Worm (Caenorhabditis elegans): Measurements from ENCODE around the gene F01D5.5.

Gene F01D5.5

ce11 chrII:14045235-14045634 lies 43.1 kb upstream of the F01D5.5 start (continued):
- TF ChIP-seq C16A3.4 (tag; optimal IDR thresholded peaks at IDR 0.05) (no peak), nhr-71 (tag; optimal IDR thresholded peaks at IDR 0.05) (peak; percentile 47)

ce11 chrII:14044199-14044598 lies 42.1 kb upstream of the F01D5.5 start:
- TF ChIP-seq Y116A8C.19 (tag; optimal IDR thresholded peaks at IDR 0.05; ENCODE audit: borderline replicate concordance) (no peak), nhr-77 (tag; optimal IDR thresholded peaks at IDR 0.05) (peak; percentile 92), F16B12.6 (tag; optimal IDR thresholded peaks at IDR 0.05) (no peak), pag-3 (tag; optimal IDR thresholded peaks at IDR 0.05; ENCODE audit: borderline replicate concordance, insufficient read depth) (peak; percentile 2), lin-15B (tag; optimal IDR thresholded peaks at IDR 0.05) (peak; percentile 26), mep-1 (tag; optimal IDR thresholded peaks at IDR 0.05) (peak; percentile 68), jun-1 (tag; optimal IDR thresholded peaks at IDR 0.05) (peak; percentile 70), ceh-90 (tag; optimal IDR thresholded peaks at IDR 0.05) (no peak), fos-1 (tag; optimal IDR thresholded peaks at IDR 0.05) (peak; percentile 54), ceh-82 (tag; optimal IDR thresholded peaks at IDR 0.05) (peak in 2 of 3 experiments; percentile 41 to 57), C16A3.4 (tag; optimal IDR thresholded peaks at IDR 0.05) (peak; percentile 29), egl-27 (tag; optimal IDR thresholded peaks at IDR 0.05) (peak; percentile 37 to 61), aha-1 (tag; optimal IDR thresholded peaks at IDR 0.05) (no peak), efl-1 (optimal IDR thresholded peaks at IDR 0.05) (peak; percentile 51), efl-1 (GFP tag; optimal IDR thresholded peaks at IDR 0.05 in 1 of 2) (peak; percentile 30 to 82), snpc-4 (tag; optimal IDR thresholded peaks at IDR 0.05) (peak; percentile 36), isw-1 (GFP tag; IDR thresholded peaks at IDR 0.05) (0 out of 2 replicates have a peak, but pooled peaks have one; percentile 18), lin-35 (GFP tag; optimal IDR thresholded peaks at IDR 0.05) (peak; percentile 36 to 62), hlh-17 (GFP tag; optimal IDR thresholded peaks at IDR 0.05; ENCODE audit: borderline replicate concordance) (no peak), rnt-1 (tag; optimal IDR thresholded peaks at IDR 0.05) (peak; percentile 69), pax-3 (tag; optimal IDR thresholded peaks at IDR 0.05) (peak; percentile 75), unc-86 (tag; optimal IDR thresholded peaks at IDR 0.05) (peak; percentile 85), snu-23 (GFP tag; optimal IDR thresholded peaks at IDR 0.05) (peak; percentile 70), elt-2 (tag; optimal IDR thresholded peaks at IDR 0.05) (peak; percentile 71), lin-13 (GFP tag; optimal IDR thresholded peaks at IDR 0.05) (peak; percentile 12), nhr-19 (GFP tag; conservative IDR thresholded peaks at IDR 0.05) (peak; percentile 76), C34B4.2 (tag; optimal IDR thresholded peaks at IDR 0.05) (no peak), nhr-71 (tag; optimal IDR thresholded peaks at IDR 0.05) (peak; percentile 96), lsy-2 (tag; optimal IDR thresholded peaks at IDR 0.05) (peak; percentile 47 to 82), ces-1 (GFP tag; optimal IDR thresholded peaks at IDR 0.05) (peak; percentile 75), nhr-84 (tag; optimal IDR thresholded peaks at IDR 0.05) (no peak), mdl-1 (tag; optimal IDR thresholded peaks at IDR 0.05) (peak; percentile 58 to 83), alr-1 (tag; optimal IDR thresholded peaks at IDR 0.05; ENCODE audit: borderline replicate concordance) (no peak), lir-3 (tag; optimal IDR thresholded peaks at IDR 0.05; ENCODE audit: poor library complexity) (peak; percentile 6), fkh-10 (GFP tag; optimal IDR thresholded peaks at IDR 0.05) (peak; percentile 90), nhr-85 (tag) (no peak), nhr-11 (tag; optimal IDR thresholded peaks at IDR 0.05) (peak; percentile 79), tbx-2 (tag; optimal IDR thresholded peaks at IDR 0.05) (peak; percentile 80), skn-1 (tag; optimal IDR thresholded peaks at IDR 0.05) (peak; percentile 65), dsc-1 (tag; optimal IDR thresholded peaks at IDR 0.05) (peak; percentile 14), unc-98 (GFP tag; IDR thresholded peaks at IDR 0.05) (no peak), blmp-1 (tag; optimal IDR thresholded peaks at IDR 0.05) (no peak), nhr-20 (tag; optimal IDR thresholded peaks at IDR 0.05) (peak; percentile 89), pqm-1 (tag; optimal IDR thresholded peaks at IDR 0.05) (no peak), egl-13 (tag; optimal IDR thresholded peaks at IDR 0.05) (peak; percentile 60), swsn-7 (tag; optimal IDR thresholded peaks at IDR 0.05) (peak; percentile 78), lin-14 (GFP tag; optimal IDR thresholded peaks at IDR 0.05) (peak; percentile 95), elt-3 (tag; optimal IDR thresholded peaks at IDR 0.05) (no peak), nhr-47 (tag; optimal IDR thresholded peaks at IDR 0.05) (peak; percentile 85), unc-130 (tag; optimal IDR thresholded peaks at IDR 0.05) (peak; percentile 68)

Measured in whole organism, L1 larva.